Worm (Caenorhabditis elegans) whole organism, L1 larva: ENCODE measurements around the gene gtl-1.
A peak's percentile ranks its signal among the peaks of the same experiment; 100 is the strongest.

Source experiments
- C16A3.4 ChIP-seq: fragments of 150-350 bp; optimal IDR thresholded peaks from 2 replicates; lab custom pipeline; 2014; ENCODE audit warnings: missing biosample characterization, missing genetic modification characterization
- F16B12.6 ChIP-seq: fragments of 150-350 bp; optimal IDR thresholded peaks from 2 replicates; lab custom pipeline; 2014; ENCODE audit warnings: missing biosample characterization, missing genetic modification characterization
- Y116A8C.19 ChIP-seq: sonication (generic microtip); optimal IDR thresholded peaks from 2 replicates; lab custom pipeline; 2016; ENCODE audit warnings: missing compliant biosample characterization, missing genetic modification characterization, borderline replicate concordance
- aha-1 ChIP-seq: fragments of 150-350 bp; optimal IDR thresholded peaks from 2 replicates; lab custom pipeline; 2014; ENCODE audit warnings: missing biosample characterization, missing genetic modification characterization
- aly-2 ChIP-seq: fragments of 150-350 bp; optimal IDR thresholded peaks from 2 replicates; lab custom pipeline; 2014; ENCODE audit warnings: missing biosample characterization, missing genetic modification characterization
- ama-1 ChIP-seq: fragments of 150-350 bp; optimal IDR thresholded peaks from 2 replicates; lab custom pipeline; 2014
- ceh-63 ChIP-seq: fragments of 200-800 bp; sonication (Bioruptor generic); optimal IDR thresholded peaks from 2 replicates; lab custom pipeline; 2018; ENCODE audit warnings: mild to moderate bottlenecking, missing genetic modification characterization, missing compliant biosample characterization
- ceh-8 ChIP-seq: fragments of 200-800 bp; sonication (Bioruptor generic); optimal IDR thresholded peaks from 2 replicates; lab custom pipeline; 2018; ENCODE audit warnings: mild to moderate bottlenecking, missing genetic modification characterization, moderate library complexity, missing compliant biosample characterization
- ces-1 ChIP-seq: fragments of 150-350 bp; optimal IDR thresholded peaks from 2 replicates; lab custom pipeline; 2014; ENCODE audit warnings: missing biosample characterization, missing genetic modification reagents, missing genetic modification characterization
- efl-1 ChIP-seq, 4 experiments: fragments of 150-350 bp; optimal IDR thresholded peaks in 3 of 4; peaks in 1 of 4; 1 replicate in 1 of 4; 2 replicates in 3 of 4; lab custom pipeline; 2014; ENCODE audit warnings: missing biosample characterization in 2 of 4, missing genetic modification characterization in 2 of 4, missing genetic modification reagents in 2 of 4
- efl-3 ChIP-seq: fragments of 200-800 bp; sonication (Bioruptor generic); optimal IDR thresholded peaks from 2 replicates; lab custom pipeline; 2018; ENCODE audit warnings: mild to moderate bottlenecking, missing genetic modification characterization, missing compliant biosample characterization
- egl-13 ChIP-seq: sonication (generic microtip); optimal IDR thresholded peaks from 2 replicates; lab custom pipeline; 2016; ENCODE audit warnings: missing genotype, missing genetic modification reagents, missing genetic modification characterization, missing compliant biosample characterization
- elt-2 ChIP-seq: sonication (generic microtip); optimal IDR thresholded peaks from 2 replicates; lab custom pipeline; 2016; ENCODE audit warnings: missing genetic modification characterization, mild to moderate bottlenecking, inconsistent platforms, missing compliant biosample characterization, missing genetic modification reagents
- elt-3 ChIP-seq, 6 experiments: fragments of 150-350 bp in 1 of 6; sonication (generic microtip); optimal IDR thresholded peaks; 2 replicates each; lab custom pipeline; 2017 to 2018; ENCODE audit warnings: missing biosample characterization in 6 of 6, missing genetic modification characterization in 6 of 6, inconsistent platforms in 1 of 6
- ets-5 ChIP-seq: fragments of 200-800 bp; sonication (Bioruptor generic); IDR thresholded peaks from 2 replicates; pipeline ENCODE4 v1.3.6; 2022; ENCODE audit warnings: missing genetic modification characterization, missing compliant biosample characterization
- fkh-10 ChIP-seq: sonication (generic microtip); optimal IDR thresholded peaks from 2 replicates; lab custom pipeline; 2017; ENCODE audit warnings: missing biosample characterization, missing genetic modification reagents, missing genetic modification characterization
- fkh-4 ChIP-seq: sonication (generic microtip); optimal IDR thresholded peaks from 2 replicates; lab custom pipeline; 2016; ENCODE audit warnings: missing compliant biosample characterization, missing genetic modification characterization, borderline replicate concordance
- hlh-17 ChIP-seq: fragments of 200-800 bp; sonication (Bioruptor generic); optimal IDR thresholded peaks from 2 replicates; lab custom pipeline; 2018; ENCODE audit warnings: missing genetic modification characterization, mild to moderate bottlenecking, missing compliant biosample characterization, moderate library complexity, borderline replicate concordance
- hlh-4 ChIP-seq: sonication (generic microtip); optimal IDR thresholded peaks from 2 replicates; lab custom pipeline; 2016; ENCODE audit warnings: mild to moderate bottlenecking, missing genetic modification characterization, missing compliant biosample characterization
- irx-1 ChIP-seq: sonication (generic microtip); optimal IDR thresholded peaks from 2 replicates; lab custom pipeline; 2016; ENCODE audit warnings: missing genetic modification characterization, missing compliant biosample characterization
- jun-1 ChIP-seq: fragments of 150-350 bp; optimal IDR thresholded peaks from 2 replicates; lab custom pipeline; 2014; ENCODE audit warnings: missing biosample characterization, missing genetic modification reagents, missing genetic modification characterization
- lin-14 ChIP-seq: fragments of 200-800 bp; sonication (Bioruptor generic); optimal IDR thresholded peaks from 2 replicates; lab custom pipeline; 2018; ENCODE audit warnings: mild to moderate bottlenecking, missing genetic modification characterization, moderate library complexity, missing compliant biosample characterization
- lin-35 ChIP-seq, 2 experiments: fragments of 150-350 bp; optimal IDR thresholded peaks; 2 replicates each; lab custom pipeline; 2014; ENCODE audit warnings: missing biosample characterization in 2 of 2, missing genetic modification characterization in 2 of 2, missing genetic modification reagents in 2 of 2
- lir-3 ChIP-seq: sonication (generic microtip); optimal IDR thresholded peaks from 2 replicates; lab custom pipeline; 2016; ENCODE audit warnings: mild to moderate bottlenecking, missing genetic modification characterization, moderate library complexity, missing compliant biosample characterization; ENCODE audit not compliant: poor library complexity
- lsy-2 ChIP-seq, 2 experiments: fragments of 150-350 bp; optimal IDR thresholded peaks; 2 replicates each; lab custom pipeline; 2014; ENCODE audit warnings: missing biosample characterization in 2 of 2, missing genetic modification characterization in 2 of 2
- mab-9 ChIP-seq: fragments of 200-800 bp; sonication (Bioruptor generic); IDR thresholded peaks from 2 replicates; pipeline ENCODE4 v1.3.6; 2022; ENCODE audit warnings: missing genetic modification reagents, missing genetic modification characterization, missing compliant biosample characterization
- mep-1 ChIP-seq: fragments of 150-350 bp; optimal IDR thresholded peaks from 2 replicates; lab custom pipeline; 2014; ENCODE audit warnings: missing biosample characterization, missing genetic modification characterization
- nhr-12 ChIP-seq: sonication (generic microtip); optimal IDR thresholded peaks from 2 replicates; lab custom pipeline; 2017; ENCODE audit warnings: missing biosample characterization, missing genetic modification characterization
- nhr-20 ChIP-seq: sonication (generic microtip); optimal IDR thresholded peaks from 2 replicates; lab custom pipeline; 2016; ENCODE audit warnings: mild to moderate bottlenecking, missing genetic modification characterization, missing compliant biosample characterization
- nhr-237 ChIP-seq: fragments of 150-350 bp; optimal IDR thresholded peaks from 2 replicates; lab custom pipeline; 2014; ENCODE audit warnings: missing biosample characterization, missing genetic modification characterization
- nhr-28 ChIP-seq: fragments of 150-350 bp; optimal IDR thresholded peaks from 2 replicates; lab custom pipeline; 2014; ENCODE audit warnings: missing biosample characterization, missing genetic modification characterization
- nhr-47 ChIP-seq: sonication (generic microtip); optimal IDR thresholded peaks from 2 replicates; lab custom pipeline; 2016; ENCODE audit warnings: mild to moderate bottlenecking, missing genetic modification characterization, moderate library complexity, missing compliant biosample characterization
- nhr-77 ChIP-seq: fragments of 150-350 bp; optimal IDR thresholded peaks from 2 replicates; lab custom pipeline; 2014; ENCODE audit warnings: missing biosample characterization, missing genetic modification characterization
- nhr-90 ChIP-seq: sonication (generic microtip); optimal IDR thresholded peaks from 2 replicates; lab custom pipeline; 2016; ENCODE audit warnings: mild to moderate bottlenecking, missing genetic modification characterization, missing compliant biosample characterization; ENCODE audit not compliant: poor library complexity
- pqm-1 ChIP-seq: sonication (generic microtip); optimal IDR thresholded peaks from 3 replicates; lab custom pipeline; 2017; ENCODE audit warnings: missing biosample characterization, missing genetic modification characterization
- skn-1 ChIP-seq: fragments of 150-350 bp; optimal IDR thresholded peaks from 2 replicates; lab custom pipeline; 2014; ENCODE audit warnings: missing biosample characterization, missing genetic modification characterization
- snpc-4 ChIP-seq: fragments of 150-350 bp; optimal IDR thresholded peaks from 2 replicates; lab custom pipeline; 2014; ENCODE audit warnings: missing biosample characterization, missing genetic modification characterization
- sptf-1 ChIP-seq: fragments of 150-350 bp; optimal IDR thresholded peaks from 2 replicates; lab custom pipeline; 2014; ENCODE audit warnings: missing biosample characterization, missing genetic modification characterization
- unc-130 ChIP-seq: fragments of 150-350 bp; optimal IDR thresholded peaks from 2 replicates; lab custom pipeline; 2017; ENCODE audit warnings: missing biosample characterization, missing genetic modification characterization, inconsistent platforms

gtl-1 gene

ce11 chrIV:11288965-11289364 lies 29.6 kb upstream of the gtl-1 start:
- no peak for TF ChIP-seq nhr-12 (tag; lab: Kevin White, UChicago)
- peak; percentile 6 for TF ChIP-seq lin-14 (GFP tag; lab: Kevin White, UChicago)
- no peak for TF ChIP-seq ceh-63 (GFP tag; lab: Kevin White, UChicago)
- TF ChIP-seq fkh-10 (GFP tag; lab: Kevin White, UChicago), result no peak
- no peak for TF ChIP-seq lsy-2 (tag; optimal IDR thresholded peaks at IDR 0.05; lab: Kevin White, UChicago)
- TF ChIP-seq egl-13, result no peak
- no peak for TF ChIP-seq nhr-90 (tag; lab: Kevin White, UChicago)
- no peak for TF ChIP-seq mab-9
- TF ChIP-seq C16A3.4 (tag; lab: Kevin White, UChicago), result no peak
- TF ChIP-seq ceh-8 (GFP tag; lab: Kevin White, UChicago), result no peak
- TF ChIP-seq jun-1, result no peak
- no peak for TF ChIP-seq nhr-237 (tag; lab: Kevin White, UChicago)
- TF ChIP-seq nhr-28 (tag; lab: Kevin White, UChicago), result no peak
- peak in 1 of 2 experiments; percentile 46 for TF ChIP-seq lin-35 (GFP tag; optimal IDR thresholded peaks at IDR 0.05; lab: Kevin White, UChicago)
- TF ChIP-seq ces-1 (GFP tag; lab: Kevin White, UChicago), result no peak
- peak; percentile 91 for TF ChIP-seq elt-2 (tag; lab: Kevin White, UChicago)
- TF ChIP-seq skn-1 (tag; lab: Kevin White, UChicago), result no peak
- no peak for TF ChIP-seq nhr-77 (tag; lab: Kevin White, UChicago)
- TF ChIP-seq snpc-4 (tag; lab: Kevin White, UChicago), result no peak
- TF ChIP-seq hlh-4, result no peak
- peak; percentile 83 for TF ChIP-seq pqm-1 (tag; lab: Kevin White, UChicago)
- no peak for TF ChIP-seq elt-3 (tag; optimal IDR thresholded peaks at IDR 0.05; lab: Kevin White, UChicago)
- no peak for TF ChIP-seq Y116A8C.19 (tag; lab: Kevin White, UChicago)
- TF ChIP-seq F16B12.6 (tag; lab: Kevin White, UChicago), result no peak
- TF ChIP-seq mep-1 (tag; lab: Kevin White, UChicago), result no peak
- TF ChIP-seq aly-2, result no peak
- no peak for TF ChIP-seq nhr-47 (tag; lab: Kevin White, UChicago)
- no peak for TF ChIP-seq ets-5 (GFP tag; lab: Robert Waterston, UW)
- TF ChIP-seq, all 84 proteins: peak for 4

- no peak for TF ChIP-seq nhr-90 (tag; lab: Kevin White, UChicago)
- no peak for TF ChIP-seq ama-1 (lab: Kevin White, UChicago)
- no peak for TF ChIP-seq efl-1 (optimal IDR thresholded peaks at IDR 0.05; lab: Kevin White, UChicago)
- TF ChIP-seq efl-1 (GFP tag; optimal IDR thresholded peaks at IDR 0.05 in 1 of 2; lab: Kevin White, UChicago), result peak in 1 of 2 experiments; percentile 58
These were observed 28.2 kb upstream of the gtl-1 start, which contains the start of gene F54D1.6 for ce11 chrIV:11287511-11287910. Gene F54D1.6 (plus strand): TSS chrIV:11287811.

ce11 chrIV:11286112-11286511 lies 26.8 kb upstream of the gtl-1 start:
- TF ChIP-seq elt-2 (tag; lab: Kevin White, UChicago) (peak; percentile 3), mep-1 (tag; lab: Kevin White, UChicago) (no peak), efl-1 (optimal IDR thresholded peaks at IDR 0.05; lab: Kevin White, UChicago) (no peak), efl-1 (GFP tag; optimal IDR thresholded peaks at IDR 0.05 in 1 of 2; lab: Kevin White, UChicago) (peak in 1 of 2 experiments; percentile 55), aha-1 (no peak), nhr-20 (tag; lab: Kevin White, UChicago) (no peak), lir-3 (no peak), hlh-17 (GFP tag; lab: Kevin White, UChicago) (no peak)

- TF ChIP-seq irx-1 (tag; lab: Kevin White, UChicago), result no peak
- TF ChIP-seq Y116A8C.19 (tag; lab: Kevin White, UChicago), result no peak
- no peak for TF ChIP-seq aha-1
- TF ChIP-seq efl-3 (GFP tag; lab: Kevin White, UChicago), result no peak
- TF ChIP-seq efl-1 (optimal IDR thresholded peaks at IDR 0.05; lab: Kevin White, UChicago), result no peak
- TF ChIP-seq efl-1 (GFP tag; optimal IDR thresholded peaks at IDR 0.05 in 1 of 2; lab: Kevin White, UChicago), result no peak
- no peak for TF ChIP-seq lir-3
- TF ChIP-seq sptf-1 (tag; lab: Kevin White, UChicago), result no peak
- no peak for TF ChIP-seq skn-1 (tag; lab: Kevin White, UChicago)
- no peak for TF ChIP-seq fkh-4
- TF ChIP-seq lin-14 (GFP tag; lab: Kevin White, UChicago), result no peak
- TF ChIP-seq unc-130 (tag; lab: Kevin White, UChicago), result no peak
- TF ChIP-seq, all 84 proteins: peak for 0
These were observed 25.9 kb upstream of the gtl-1 start for ce11 chrIV:11285239-11285638.
